Fruit fly (Drosophila melanogaster): ENCODE data around the gene Cpr23B.

DNA sequence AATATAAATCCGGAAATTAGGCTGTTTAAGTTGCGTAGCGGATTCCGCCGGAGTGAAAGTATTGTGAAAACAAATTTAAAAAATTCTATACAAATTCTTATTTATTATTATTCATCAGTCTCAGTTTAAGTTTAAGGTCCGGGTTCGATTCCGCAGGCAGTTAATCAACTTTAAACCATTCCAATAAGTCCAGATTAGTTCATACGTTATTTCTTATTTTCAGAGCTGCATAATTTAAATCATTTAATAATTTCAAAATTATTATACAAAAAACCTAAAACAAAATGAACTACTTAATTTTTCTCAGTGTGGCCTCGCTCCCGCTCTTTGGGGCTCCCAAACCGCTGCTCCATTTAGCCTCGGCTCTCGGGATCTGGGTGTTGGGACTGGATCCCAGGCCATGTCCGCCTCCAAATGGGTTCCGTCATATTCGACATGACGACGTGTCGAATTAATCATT is 7.8 kb upstream of the Cpr23B start:
- TF ChIP-seq psq (optimal IDR thresholded peaks at IDR 0.05) (no peak), ttk (optimal IDR thresholded peaks at IDR 0.05) (no peak), Myc (optimal IDR thresholded peaks at IDR 0.05) (no peak), h (optimal IDR thresholded peaks at IDR 0.05) (no peak), insv (optimal IDR thresholded peaks at IDR 0.05) (no peak), Sin3A (optimal IDR thresholded peaks at IDR 0.05) (no peak)

Data from Kc167 (cell line).